Worm (Caenorhabditis elegans): ENCODE data around the gene T28A11.18.
A peak's percentile ranks its signal among the peaks of the same experiment; 100 is the strongest.

The T28A11.18 gene

ce11 chrV:3269407-3269806 lies 1.6 kb upstream of the T28A11.18 start, which contains the start of gene T28A11.19:
Gene T28A11.19 (minus strand): TSS chrV:3269514.
- TF ChIP-seq aha-1 (tag) (peak; percentile 31), egl-43 (GFP tag; IDR thresholded peaks at IDR 0.05) (no peak), unc-62 (GFP tag; optimal IDR thresholded peaks at IDR 0.05 in 1 of 2) (peak in 1 of 2 experiments; percentile 97), unc-62 (tag; optimal IDR thresholded peaks at IDR 0.05) (no peak)

ce11 chrV:3266189-3266588 lies 1.7 kb downstream of the T28A11.18 start, which contains the start of gene T28A11.17:
Gene T28A11.17 (minus strand): TSS chrV:3266289.
- TF ChIP-seq aly-2 (tag; optimal IDR thresholded peaks at IDR 0.05), result no peak
- no peak for TF ChIP-seq cey-2 (tag; optimal IDR thresholded peaks at IDR 0.05; ENCODE audit: borderline replicate concordance, insufficient read depth)
- no peak for TF ChIP-seq ctbp-1 (GFP tag; IDR thresholded peaks at IDR 0.05)

- TF ChIP-seq unc-62 (GFP tag; optimal IDR thresholded peaks at IDR 0.05 in 1 of 2), result no peak
- no peak for TF ChIP-seq unc-62 (tag; optimal IDR thresholded peaks at IDR 0.05)
- no peak for TF ChIP-seq tag-97 (GFP tag; IDR thresholded peaks at IDR 0.05)
- TF ChIP-seq mdl-1 (tag; optimal IDR thresholded peaks at IDR 0.05), result no peak
- no peak for TF ChIP-seq lin-38 (GFP tag; IDR thresholded peaks at IDR 0.05)
- TF ChIP-seq pqm-1 (tag; optimal IDR thresholded peaks at IDR 0.05), result no peak
- no peak for TF ChIP-seq ztf-7 (tag; optimal IDR thresholded peaks at IDR 0.05)
- no peak for TF ChIP-seq ceh-82 (tag; optimal IDR thresholded peaks at IDR 0.05)
- TF ChIP-seq Y5F2A.4 (GFP tag; optimal IDR thresholded peaks at IDR 0.05), result no peak
- TF ChIP-seq spr-3 (GFP tag; optimal IDR thresholded peaks at IDR 0.05), result no peak
- TF ChIP-seq hif-1 (tag; optimal IDR thresholded peaks at IDR 0.05), result no peak
- no peak for TF ChIP-seq lir-3 (tag; optimal IDR thresholded peaks at IDR 0.05)
- no peak for TF ChIP-seq mes-2 (tag; optimal IDR thresholded peaks at IDR 0.05; ENCODE audit: poor library complexity, severe bottlenecking)
Measured at ce11 chrV:3260075-3260474, 7.8 kb downstream of the T28A11.18 start, which contains the start of gene srbc-5. Gene srbc-5 (plus strand): TSS chrV:3260375.

ce11 chrV:3259168-3259622 lies 8.7 kb downstream of the T28A11.18 start, which contains the start of gene T28A11.16:
Gene T28A11.16 (minus strand): TSS chrV:3259218.
- TF ChIP-seq zag-1 (tag; optimal IDR thresholded peaks at IDR 0.05), result no peak
- no peak for TF ChIP-seq unc-130 (GFP tag; optimal IDR thresholded peaks at IDR 0.05)
- peak; percentile 70 for TF ChIP-seq aha-1 (tag)
- TF ChIP-seq hlh-11 (tag; optimal IDR thresholded peaks at IDR 0.05), result peak; percentile 45
- peak in 1 of 2 experiments; percentile 80 for TF ChIP-seq daf-16 (GFP tag; optimal IDR thresholded peaks at IDR 0.05)
- no peak for TF ChIP-seq daf-16 (tag; optimal IDR thresholded peaks at IDR 0.05)
- no peak for TF ChIP-seq Y48G9A.11 (GFP tag; IDR thresholded peaks at IDR 0.05)
- TF ChIP-seq aly-2 (tag; optimal IDR thresholded peaks at IDR 0.05), result no peak

- no peak for TF ChIP-seq Y75B8A.6 (GFP tag; IDR thresholded peaks at IDR 0.05)
- TF ChIP-seq lin-39 (tag; optimal IDR thresholded peaks at IDR 0.05), result no peak
- no peak for TF ChIP-seq skn-1 (tag; optimal IDR thresholded peaks at IDR 0.05)
- no peak for TF ChIP-seq R02D3.7 (tag; optimal IDR thresholded peaks at IDR 0.05)
- no peak for TF ChIP-seq ceh-20 (GFP tag; IDR thresholded peaks at IDR 0.05)
- TF ChIP-seq dmd-6 (GFP tag; IDR thresholded peaks at IDR 0.05), result no peak
- no peak for TF ChIP-seq Y48G9A.11 (GFP tag; IDR thresholded peaks at IDR 0.05)
- no peak for TF ChIP-seq lin-29 (GFP tag; IDR thresholded peaks at IDR 0.05)
- no peak for TF ChIP-seq F37D6.2 (tag; optimal IDR thresholded peaks at IDR 0.05)
- no peak for TF ChIP-seq egl-27 (tag; optimal IDR thresholded peaks at IDR 0.05)
- no peak for TF ChIP-seq zip-2 (tag; optimal IDR thresholded peaks at IDR 0.05)
- no peak for TF ChIP-seq php-3 (GFP tag; IDR thresholded peaks at IDR 0.05)
- no peak for TF ChIP-seq nhr-6 (tag; optimal IDR thresholded peaks at IDR 0.05)
- no peak for TF ChIP-seq ceh-28 (tag; optimal IDR thresholded peaks at IDR 0.05)
- no peak for TF ChIP-seq F44E2.7 (GFP tag; IDR thresholded peaks at IDR 0.05)
- no peak for TF ChIP-seq tra-1 (GFP tag; IDR thresholded peaks at IDR 0.05)
- no peak for TF ChIP-seq F26F4.8 (GFP tag; conservative IDR thresholded peaks at IDR 0.05)
- TF ChIP-seq aha-1 (tag), result no peak
- no peak for TF ChIP-seq lin-1 (GFP tag; IDR thresholded peaks at IDR 0.05)
Measured at ce11 chrV:3257277-3257676, 10.6 kb downstream of the T28A11.18 start, which contains the start of gene T28A11.22. Gene T28A11.22 (plus strand): TSS chrV:3257577.
